Worm (Caenorhabditis elegans) whole organism, midembryonic: ENCODE results near the gene Y46G5A.47.

Source experiments
- cog-1 ChIP-seq: sonication (generic microtip); optimal IDR thresholded peaks from 2 replicates; lab custom pipeline; 2016; ENCODE audit warnings: missing genetic modification characterization, missing compliant biosample characterization
- flt-1 ChIP-seq: fragments of 200-800 bp; sonication (Bioruptor generic); IDR thresholded peaks from 2 replicates; pipeline ENCODE4 v1.3.6; 2022; ENCODE audit warnings: missing genetic modification characterization, missing compliant biosample characterization
- klf-2 ChIP-seq: fragments of 200-800 bp; sonication (Bioruptor generic); conservative IDR thresholded peaks from 2 replicates; pipeline ENCODE4 v1.3.6; 2022; ENCODE audit warnings: missing genetic modification reagents, missing genetic modification characterization, missing compliant biosample characterization
- med-1 ChIP-seq: sonication (generic microtip); optimal IDR thresholded peaks from 2 replicates; lab custom pipeline; 2017; ENCODE audit warnings: missing genetic modification characterization, mild to moderate bottlenecking, missing compliant biosample characterization, antibody characterized with exemption, missing genetic modification reagents; ENCODE audit not compliant: insufficient read depth
- ztf-23 ChIP-seq: fragments of 200-800 bp; sonication (Bioruptor generic); IDR thresholded peaks from 2 replicates; pipeline ENCODE4 v1.3.6; 2022; ENCODE audit warnings: missing genetic modification reagents, missing genetic modification characterization, missing compliant biosample characterization

- TF ChIP-seq flt-1 (GFP tag; lab: Robert Waterston, UW): no peak
- no peak for TF ChIP-seq ztf-23 (GFP tag; lab: Robert Waterston, UW)
- no peak for TF ChIP-seq klf-2 (GFP tag; lab: Robert Waterston, UW)
- TF ChIP-seq med-1 (GFP tag; lab: Kevin White, UChicago): no peak
- no peak for TF ChIP-seq cog-1
Observed at ce11 chrII:12808746-12809145, 3.6 kb upstream of the Y46G5A.47 start.
